Worm (Caenorhabditis elegans) whole organism, L3 larva: ENCODE data around the gene T05G5.4.
A peak's percentile ranks its signal among the peaks of the same experiment; 100 is the strongest.

Experiments used
- R02D3.7 ChIP-seq: fragments of 150-350 bp; optimal IDR thresholded peaks from 2 replicates; lab custom pipeline; 2014; ENCODE audit warnings: missing biosample characterization, missing genetic modification characterization
- aly-2 ChIP-seq: fragments of 150-350 bp; optimal IDR thresholded peaks from 2 replicates; lab custom pipeline; 2014; ENCODE audit warnings: missing biosample characterization, missing genetic modification characterization
- egl-5 ChIP-seq: fragments of 150-350 bp; optimal IDR thresholded peaks from 2 replicates; lab custom pipeline; 2017; ENCODE audit warnings: missing biosample characterization, missing genetic modification reagents, missing genetic modification characterization, inconsistent platforms
- elt-3 ChIP-seq, 3 experiments: fragments of 150-350 bp in 1 of 3; sonication (generic microtip) in 2 of 3; optimal IDR thresholded peaks; 2 replicates in 2 of 3; 4 replicates in 1 of 3; lab custom pipeline; 2014 to 2017; ENCODE audit warnings: missing biosample characterization in 3 of 3, missing genetic modification characterization in 3 of 3
- nfya-1 ChIP-seq: sonication (generic microtip); optimal IDR thresholded peaks from 2 replicates; lab custom pipeline; 2017; ENCODE audit warnings: missing genetic modification characterization, mild to moderate bottlenecking, missing compliant biosample characterization, antibody characterized with exemption, moderate library complexity; ENCODE audit not compliant: insufficient read depth
- nhr-11 ChIP-seq: fragments of 150-350 bp; optimal IDR thresholded peaks from 2 replicates; lab custom pipeline; 2014; ENCODE audit warnings: missing biosample characterization, missing genetic modification characterization
- nhr-12 ChIP-seq: fragments of 150-350 bp; optimal IDR thresholded peaks from 2 replicates; lab custom pipeline; 2014; ENCODE audit warnings: missing biosample characterization, missing genetic modification characterization
- nhr-237 ChIP-seq: fragments of 150-350 bp; optimal IDR thresholded peaks from 2 replicates; lab custom pipeline; 2014; ENCODE audit warnings: missing biosample characterization, missing genetic modification characterization
- nhr-28 ChIP-seq: fragments of 150-350 bp; optimal IDR thresholded peaks from 2 replicates; lab custom pipeline; 2014; ENCODE audit warnings: missing biosample characterization, missing genetic modification characterization
- skn-1 ChIP-seq: fragments of 150-350 bp; optimal IDR thresholded peaks from 2 replicates; lab custom pipeline; 2014; ENCODE audit warnings: missing biosample characterization, missing genetic modification characterization
- snpc-4 ChIP-seq: fragments of 150-350 bp; optimal IDR thresholded peaks from 2 replicates; lab custom pipeline; 2014; ENCODE audit warnings: missing biosample characterization, missing genetic modification characterization
- ztf-11 ChIP-seq: fragments of 150-350 bp; optimal IDR thresholded peaks from 2 replicates; lab custom pipeline; 2014; ENCODE audit warnings: missing biosample characterization, missing genetic modification characterization

- TF ChIP-seq aly-2, result no peak
- no peak for TF ChIP-seq nhr-237 (tag; lab: Kevin White, UChicago)
- TF ChIP-seq egl-5 (tag; lab: Kevin White, UChicago), result no peak
- TF ChIP-seq R02D3.7, result no peak
- no peak for TF ChIP-seq nhr-11 (tag; lab: Kevin White, UChicago)
- no peak for TF ChIP-seq elt-3 (tag; optimal IDR thresholded peaks at IDR 0.05; lab: Kevin White, UChicago)
- TF ChIP-seq skn-1, result no peak
- no peak for TF ChIP-seq nhr-28 (tag; lab: Kevin White, UChicago)
- TF ChIP-seq nhr-12 (tag; lab: Kevin White, UChicago), result no peak
- TF ChIP-seq nfya-1 (tag; lab: Kevin White, UChicago), result peak; percentile 29
- no peak for TF ChIP-seq snpc-4 (tag; lab: Kevin White, UChicago)
- TF ChIP-seq ztf-11 (tag; lab: Kevin White, UChicago), result no peak
Observed at ce11 chrIII:9776323-9776722, 27.6 kb downstream of the T05G5.4 start, which contains the start of gene usp-46.
